Fruit fly (Drosophila melanogaster) whole organism, embryonic: ENCODE data around the gene CG42633.

Source experiments
- B-H1 ChIP-seq: fragments of 200-800 bp; sonication (Bioruptor generic); IDR thresholded peaks from 3 replicates; pipeline ENCODE4 v1.3.6; 2022; ENCODE audit warnings: missing biosample characterization, missing genetic modification characterization
- Bdp1 ChIP-seq: fragments of 200-800 bp; sonication (Bioruptor generic); optimal IDR thresholded peaks from 3 replicates; lab custom pipeline; 2016; ENCODE audit warnings: missing biosample characterization, missing genetic modification characterization
- CG10543 ChIP-seq: fragments of 200-800 bp; sonication (Bioruptor generic); optimal IDR thresholded peaks from 3 replicates; lab custom pipeline; 2017; ENCODE audit warnings: missing biosample characterization, mild to moderate bottlenecking, missing genetic modification characterization, moderate library complexity
- CG12071 ChIP-seq: fragments of 200-800 bp; sonication (Bioruptor generic); optimal IDR thresholded peaks from 3 replicates; lab custom pipeline; 2018; ENCODE audit warnings: missing biosample characterization, mild to moderate bottlenecking, missing genetic modification characterization
- CG12104 ChIP-seq: fragments of 200-800 bp; sonication (Bioruptor generic); optimal IDR thresholded peaks from 3 replicates; lab custom pipeline; 2016; ENCODE audit warnings: missing biosample characterization, missing genetic modification characterization
- CG1603 ChIP-seq: fragments of 200-800 bp; sonication (Bioruptor generic); optimal IDR thresholded peaks from 2 replicates; lab custom pipeline; 2019; ENCODE audit warnings: missing biosample characterization, mild to moderate bottlenecking, missing genetic modification characterization, moderate library complexity
- CG17359 ChIP-seq: fragments of 200-800 bp; sonication (Bioruptor generic); optimal IDR thresholded peaks from 3 replicates; lab custom pipeline; 2018; ENCODE audit warnings: missing biosample characterization, mild to moderate bottlenecking, missing genetic modification characterization, moderate library complexity
- CG17385 ChIP-seq: fragments of 200-800 bp; sonication (Bioruptor generic); optimal IDR thresholded peaks from 3 replicates; lab custom pipeline; 2018; ENCODE audit warnings: missing biosample characterization, mild to moderate bottlenecking, missing genetic modification characterization
- CG18011 ChIP-seq: fragments of 200-800 bp; sonication (Bioruptor generic); optimal IDR thresholded peaks from 2 replicates; lab custom pipeline; 2017; ENCODE audit warnings: missing biosample characterization, missing genetic modification characterization, mild to moderate bottlenecking, moderate library complexity, missing genotype
- CG1832 ChIP-seq: fragments of 200-800 bp; sonication (Bioruptor generic); optimal IDR thresholded peaks from 2 replicates; lab custom pipeline; 2017; ENCODE audit warnings: missing biosample characterization, mild to moderate bottlenecking, missing genetic modification characterization, inconsistent platforms
- CG4360 ChIP-seq: fragments of 200-800 bp; sonication (Bioruptor generic); IDR thresholded peaks from 2 replicates; pipeline ENCODE4 v1.3.6; 2022; ENCODE audit warnings: missing biosample characterization, missing genetic modification characterization
- CG4617 ChIP-seq: fragments of 200-800 bp; sonication (Bioruptor generic); optimal IDR thresholded peaks from 3 replicates; lab custom pipeline; 2016; ENCODE audit warnings: missing biosample characterization, missing genetic modification characterization, borderline replicate concordance
- CG6254 ChIP-seq: fragments of 200-800 bp; sonication (Bioruptor generic); optimal IDR thresholded peaks from 3 replicates; lab custom pipeline; 2017; ENCODE audit warnings: mild to moderate bottlenecking, missing biosample characterization, missing genetic modification reagents, missing genetic modification characterization
- Dll ChIP-seq: fragments of 200-800 bp; sonication (Bioruptor generic); IDR thresholded peaks from 4 replicates; pipeline ENCODE4 v1.3.6; 2022; ENCODE audit warnings: missing biosample characterization, missing genetic modification characterization; ENCODE audit not compliant: partially characterized antibody
- ERR ChIP-seq: fragments of 200-800 bp; sonication (Bioruptor generic); optimal IDR thresholded peaks from 2 replicates; lab custom pipeline; 2016; ENCODE audit warnings: missing biosample characterization, missing genetic modification characterization
- Gug ChIP-seq: fragments of 200-800 bp; sonication (Bioruptor generic); IDR thresholded peaks from 4 replicates; pipeline ENCODE4 v1.3.6; 2022; ENCODE audit warnings: missing biosample characterization, missing genetic modification characterization
- HLH4C ChIP-seq: fragments of 200-800 bp; sonication (Bioruptor generic); IDR thresholded peaks from 3 replicates; pipeline ENCODE4 v1.3.6; 2022; ENCODE audit warnings: missing biosample characterization, missing genetic modification characterization; ENCODE audit not compliant: partially characterized antibody
- Nf-YB ChIP-seq: fragments of 200-800 bp; sonication (Bioruptor generic); optimal IDR thresholded peaks from 3 replicates; lab custom pipeline; 2019; ENCODE audit warnings: missing biosample characterization, mild to moderate bottlenecking, missing genetic modification characterization, moderate library complexity
- TFAM ChIP-seq: fragments of 200-800 bp; sonication (Bioruptor generic); optimal IDR thresholded peaks from 2 replicates; lab custom pipeline; 2017; ENCODE audit warnings: missing biosample characterization, missing genetic modification characterization, inconsistent platforms
- YL-1 ChIP-seq: fragments of 200-800 bp; sonication (Bioruptor generic); optimal IDR thresholded peaks from 3 replicates; lab custom pipeline; 2017; ENCODE audit warnings: missing biosample characterization, mild to moderate bottlenecking, missing genetic modification characterization
- az2 ChIP-seq: fragments of 200-800 bp; sonication (Bioruptor generic); optimal IDR thresholded peaks from 3 replicates; lab custom pipeline; 2016; ENCODE audit warnings: missing biosample characterization, missing genetic modification characterization
- bbx ChIP-seq: fragments of 200-800 bp; sonication (Bioruptor generic); IDR thresholded peaks from 2 replicates; pipeline ENCODE4 v1.3.6; 2022; ENCODE audit warnings: missing biosample characterization, missing genetic modification characterization; ENCODE audit not compliant: partially characterized antibody
- bsh ChIP-seq, 2 experiments: fragments of 200-800 bp; sonication (Bioruptor generic); optimal IDR thresholded peaks; 2 replicates each; lab custom pipeline; 2017 to 2018; ENCODE audit warnings: mild to moderate bottlenecking in 2 of 2, missing biosample characterization in 2 of 2, missing genetic modification characterization in 2 of 2, moderate library complexity in 1 of 2
- chinmo ChIP-seq: fragments of 200-800 bp; sonication (Bioruptor generic); IDR thresholded peaks from 4 replicates; pipeline ENCODE4 v1.3.6; 2022; ENCODE audit warnings: missing biosample characterization, missing genetic modification characterization; ENCODE audit not compliant: partially characterized antibody
- ewg ChIP-seq: fragments of 200-800 bp; sonication (Bioruptor generic); optimal IDR thresholded peaks from 3 replicates; lab custom pipeline; 2017; ENCODE audit warnings: mild to moderate bottlenecking, missing biosample characterization, missing genetic modification reagents, missing genetic modification characterization
- gsb-n ChIP-seq: fragments of 200-800 bp; sonication (Bioruptor generic); optimal IDR thresholded peaks from 3 replicates; lab custom pipeline; 2018; ENCODE audit warnings: missing biosample characterization, mild to moderate bottlenecking, missing genetic modification characterization
- hkb ChIP-seq, 2 experiments: fragments of 200-800 bp in 1 of 2; fragments of >200 bp in 1 of 2; sonication (Bioruptor generic) in 1 of 2; IDR thresholded peaks in 1 of 2; optimal IDR thresholded peaks in 1 of 2; 2 replicates each; pipeline versions ENCODE4 v1.3.6 to Lab custom; 2017 to 2022; ENCODE audit warnings: missing biosample characterization in 1 of 2, missing genetic modification characterization in 1 of 2
- lab ChIP-seq: fragments of 200-800 bp; sonication (Bioruptor generic); optimal IDR thresholded peaks from 3 replicates; lab custom pipeline; 2017; ENCODE audit warnings: missing biosample characterization, missing genetic modification characterization, mild to moderate bottlenecking, moderate library complexity, missing genetic modification reagents
- mam ChIP-seq: fragments of 200-800 bp; sonication (Bioruptor generic); optimal IDR thresholded peaks from 3 replicates; lab custom pipeline; 2016; ENCODE audit warnings: missing biosample characterization, missing genetic modification characterization
- nmo ChIP-seq: fragments of 200-800 bp; sonication (Bioruptor generic); optimal IDR thresholded peaks from 2 replicates; lab custom pipeline; 2018; ENCODE audit warnings: missing biosample characterization, mild to moderate bottlenecking, missing genetic modification characterization, moderate library complexity
- nom ChIP-seq: fragments of 200-800 bp; sonication (Bioruptor generic); optimal IDR thresholded peaks from 2 replicates; lab custom pipeline; 2017; ENCODE audit warnings: missing biosample characterization, missing genetic modification characterization, mild to moderate bottlenecking, moderate library complexity, missing genetic modification reagents
- otp ChIP-seq: fragments of 200-800 bp; sonication (Bioruptor generic); IDR thresholded peaks from 3 replicates; pipeline ENCODE4, ENCODE4 v1.3.6; 2022; ENCODE audit warnings: missing biosample characterization, missing genetic modification characterization
- pum ChIP-seq: fragments of 200-800 bp; sonication (Bioruptor generic); optimal IDR thresholded peaks from 2 replicates; lab custom pipeline; 2016; ENCODE audit warnings: missing biosample characterization, missing genetic modification characterization
- pzg ChIP-seq: fragments of 200-800 bp; sonication (Bioruptor generic); optimal IDR thresholded peaks from 3 replicates; lab custom pipeline; 2018; ENCODE audit warnings: missing biosample characterization, mild to moderate bottlenecking, missing genetic modification characterization, moderate library complexity
- sc ChIP-seq, 3 experiments: fragments of >200 bp in 2 of 3; fragments of 200-800 bp in 1 of 3; sonication (Bioruptor generic) in 1 of 3; optimal IDR thresholded peaks; 2 replicates in 2 of 3; 3 replicates in 1 of 3; lab custom pipeline; 2017; ENCODE audit warnings: mild to moderate bottlenecking in 1 of 3, missing biosample characterization in 1 of 3, missing genetic modification characterization in 1 of 3, missing genetic modification reagents in 1 of 3
- shn ChIP-seq: fragments of 200-800 bp; sonication (Bioruptor generic); optimal IDR thresholded peaks from 3 replicates; lab custom pipeline; 2016; ENCODE audit warnings: missing biosample characterization, missing genetic modification characterization
- slp2 ChIP-seq: fragments of 200-800 bp; sonication (Bioruptor generic); optimal IDR thresholded peaks from 2 replicates; lab custom pipeline; 2016; ENCODE audit warnings: missing biosample characterization, missing genetic modification characterization
- tgo ChIP-seq: fragments of 200-800 bp; sonication (Bioruptor generic); IDR thresholded peaks from 3 replicates; pipeline ENCODE4 v1.3.6; 2022; ENCODE audit warnings: missing biosample characterization, missing genetic modification characterization
- tna ChIP-seq: fragments of 200-800 bp; sonication (Bioruptor generic); IDR thresholded peaks from 2 replicates; pipeline ENCODE4 v1.3.6; 2022; ENCODE audit warnings: missing biosample characterization, missing genetic modification characterization; ENCODE audit not compliant: partially characterized antibody
- trem ChIP-seq: fragments of 200-800 bp; optimal IDR thresholded peaks from 3 replicates; lab custom pipeline; 2019; ENCODE audit warnings: missing biosample characterization, mild to moderate bottlenecking, missing genetic modification characterization, moderate library complexity
- trh ChIP-seq: fragments of 200-800 bp; sonication (Bioruptor generic); optimal IDR thresholded peaks from 2 replicates; lab custom pipeline; 2016; ENCODE audit warnings: missing biosample characterization, missing genetic modification characterization
- ttk ChIP-seq: fragments of 200-800 bp; sonication (Bioruptor generic); IDR thresholded peaks from 2 replicates; pipeline ENCODE4 v2.1.2; 2022; ENCODE audit warnings: missing biosample characterization, missing genetic modification characterization
- tup ChIP-seq: fragments of 200-800 bp; sonication (Bioruptor generic); optimal IDR thresholded peaks from 2 replicates; lab custom pipeline; 2016; ENCODE audit warnings: missing biosample characterization, mild to moderate bottlenecking, missing genetic modification characterization, moderate library complexity
- tx ChIP-seq: fragments of 200-800 bp; sonication (Bioruptor generic); optimal IDR thresholded peaks from 2 replicates; lab custom pipeline; 2016; ENCODE audit warnings: missing biosample characterization, missing genetic modification characterization
- usp ChIP-seq: fragments of >200 bp; optimal IDR thresholded peaks from 2 replicates; lab custom pipeline; 2017; ENCODE audit warnings: missing biosample characterization, missing genetic modification characterization
- zen ChIP-seq: fragments of 200-800 bp; sonication (Bioruptor generic); optimal IDR thresholded peaks from 3 replicates; lab custom pipeline; 2018; ENCODE audit warnings: missing biosample characterization, mild to moderate bottlenecking, missing genetic modification characterization, moderate library complexity

The CG42633 gene

DNA sequence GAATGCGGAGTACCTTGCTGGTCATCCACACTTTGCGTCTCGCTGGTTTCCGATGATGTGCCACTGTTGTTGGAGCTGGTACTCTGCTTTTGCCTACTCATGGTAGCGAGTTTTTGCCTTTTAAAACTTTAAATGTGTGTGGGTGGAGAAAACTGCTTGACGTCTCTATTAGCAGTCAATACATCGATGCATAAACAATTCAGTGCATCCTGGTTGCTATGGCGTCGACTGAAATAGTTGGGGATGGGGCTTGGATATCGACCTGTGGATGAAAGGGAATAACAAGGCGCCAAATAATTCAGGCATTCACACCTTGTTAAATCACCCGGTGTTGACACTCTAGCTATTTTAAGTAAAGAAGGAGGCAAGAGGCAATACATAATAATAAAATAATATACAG, at the start of gene CG42633:
Gene CG42633, minus strand, starts transcription at position 101 of the 400 bp plus-strand sequence.
- TF ChIP-seq B-H1 (GFP tag; lab: Robert Waterston, UW) (no peak), ERR (GFP tag; lab: Kevin White, UChicago) (no peak), CG10543 (no peak), trh (no peak), CG1832 (GFP tag; lab: Kevin White, UChicago) (no peak), tup (GFP tag; lab: Kevin White, UChicago) (no peak), hkb (optimal IDR thresholded peaks at IDR 0.05; lab: Kevin White, UChicago) (no peak), hkb (GFP tag; IDR thresholded peaks at IDR 0.05; lab: Robert Waterston, UW) (no peak), CG12104 (GFP tag; lab: Kevin White, UChicago) (no peak)

DNA sequence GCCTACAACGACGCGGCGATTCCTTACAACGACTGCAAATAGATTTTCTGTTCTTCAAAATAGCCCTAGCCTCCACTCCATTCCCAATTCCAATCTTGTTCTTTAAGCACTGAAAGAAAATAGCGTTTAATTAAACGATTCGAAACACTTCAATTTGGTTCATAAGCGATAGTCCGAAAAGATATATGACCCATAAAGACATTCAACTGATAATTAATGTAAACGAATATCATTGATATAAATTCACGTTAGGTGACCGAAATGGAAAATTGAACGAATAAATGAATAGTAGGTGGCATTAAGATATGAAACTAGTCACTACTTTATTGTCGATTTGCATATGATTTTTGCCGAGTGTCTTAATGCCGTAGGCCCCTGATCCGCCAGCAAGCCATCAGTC, 47.7 kb upstream of the CG42633 start:
- no peak for TF ChIP-seq gsb-n (tag; lab: Kevin White, UChicago)
- TF ChIP-seq slp2 (GFP tag; lab: Kevin White, UChicago), result no peak
- TF ChIP-seq bsh (GFP tag; optimal IDR thresholded peaks at IDR 0.05; lab: Kevin White, UChicago), result peak in 1 of 2 experiments; percentile 40
- peak; percentile 11 for TF ChIP-seq nom (GFP tag; lab: Kevin White, UChicago)

- TF ChIP-seq mam (GFP tag; lab: Kevin White, UChicago) (no peak), trem (tag; lab: Kevin White, UChicago) (no peak), sc (optimal IDR thresholded peaks at IDR 0.05; lab: Kevin White, UChicago) (no peak), sc (GFP tag; optimal IDR thresholded peaks at IDR 0.05; lab: Kevin White, UChicago) (no peak), CG18011 (GFP tag; lab: Kevin White, UChicago) (no peak), tx (GFP tag; lab: Kevin White, UChicago) (no peak), bbx (no peak), ewg (GFP tag; lab: Kevin White, UChicago) (no peak), pum (GFP tag; lab: Kevin White, UChicago) (no peak), CG6254 (GFP tag; lab: Kevin White, UChicago) (no peak), nmo (GFP tag; lab: Kevin White, UChicago) (no peak), CG17359 (tag; lab: Kevin White, UChicago) (no peak), lab (GFP tag; lab: Kevin White, UChicago) (no peak), tgo (GFP tag; lab: Robert Waterston, UW) (no peak), CG4360 (GFP tag; lab: Robert Waterston, UW) (0 out of 2 replicates have a peak, but pooled peaks have one; percentile 21), TFAM (GFP tag; lab: Kevin White, UChicago) (no peak), ttk (GFP tag; lab: Robert Waterston, UW) (no peak), Dll (no peak), shn (GFP tag; lab: Kevin White, UChicago) (no peak), CG17385 (GFP tag; lab: Kevin White, UChicago) (no peak), HLH4C (GFP tag; lab: Robert Waterston, UW) (0 out of 3 replicates have a peak, but pooled peaks have one; percentile 21), Nf-YB (GFP tag; lab: Kevin White, UChicago) (no peak), CG4617 (no peak), otp (GFP tag; lab: Robert Waterston, UW) (no peak), Bdp1 (GFP tag; lab: Kevin White, UChicago) (no peak), usp (GFP tag; lab: Kevin White, UChicago) (no peak), az2 (GFP tag; lab: Kevin White, UChicago) (no peak), zen (tag; lab: Kevin White, UChicago) (no peak), tna (GFP tag; lab: Robert Waterston, UW) (0 out of 2 replicates have a peak, but pooled peaks have one; percentile 14), Gug (GFP tag; lab: Robert Waterston, UW) (no peak), CG12071 (GFP tag; lab: Kevin White, UChicago) (no peak), pzg (no peak), CG1603 (tag; lab: Kevin White, UChicago) (no peak), chinmo (GFP tag; lab: Robert Waterston, UW) (0 out of 4 replicates have a peak, but pooled peaks have one; percentile 26), YL-1 (GFP tag; lab: Kevin White, UChicago) (no peak)
Measured at dm6 chr3R:10828688-10829087, 46.6 kb upstream of the CG42633 start.
